Fruit fly (Drosophila melanogaster) whole organism, embryonic: ENCODE data around the gene kek4.
A peak's percentile ranks its signal among the peaks of the same experiment; 100 is the strongest.

Experiments
- Bdp1 ChIP-seq: fragments of 200-800 bp; sonication (Bioruptor generic); optimal IDR thresholded peaks from 3 replicates; lab custom pipeline; 2016; ENCODE audit warnings: missing biosample characterization, missing genetic modification characterization
- BtbVII ChIP-seq: fragments of 200-800 bp; sonication (Bioruptor generic); optimal IDR thresholded peaks from 3 replicates; lab custom pipeline; 2017; ENCODE audit warnings: missing biosample characterization, mild to moderate bottlenecking, missing genetic modification characterization
- CG10209 ChIP-seq: fragments of 200-800 bp; sonication (Bioruptor generic); optimal IDR thresholded peaks from 3 replicates; lab custom pipeline; 2017; ENCODE audit warnings: missing biosample characterization, mild to moderate bottlenecking, missing genetic modification characterization, missing genetic modification reagents
- CG11560 ChIP-seq: fragments of 200-800 bp; sonication (Bioruptor generic); IDR thresholded peaks from 3 replicates; pipeline ENCODE4 v1.3.6; 2022; ENCODE audit warnings: missing biosample characterization, missing genetic modification characterization
- CG12942 ChIP-seq: fragments of 200-800 bp; sonication (Bioruptor generic); optimal IDR thresholded peaks from 3 replicates; lab custom pipeline; 2016; ENCODE audit warnings: missing biosample characterization, missing genetic modification characterization
- CG15601 ChIP-seq: fragments of 200-800 bp; sonication (Bioruptor generic); optimal IDR thresholded peaks from 3 replicates; lab custom pipeline; 2019; ENCODE audit warnings: missing biosample characterization, mild to moderate bottlenecking, missing genetic modification characterization, moderate library complexity
- CG1603 ChIP-seq: fragments of 200-800 bp; sonication (Bioruptor generic); optimal IDR thresholded peaks from 2 replicates; lab custom pipeline; 2019; ENCODE audit warnings: missing biosample characterization, mild to moderate bottlenecking, missing genetic modification characterization, moderate library complexity
- CG17568 ChIP-seq: fragments of 200-800 bp; sonication (Bioruptor generic); optimal IDR thresholded peaks from 2 replicates; lab custom pipeline; 2018; ENCODE audit warnings: missing biosample characterization, mild to moderate bottlenecking, missing genetic modification characterization, moderate library complexity
- CG2129 ChIP-seq: fragments of 200-800 bp; sonication (Bioruptor generic); IDR thresholded peaks from 2 replicates; pipeline ENCODE4 v1.3.6; 2022; ENCODE audit warnings: missing biosample characterization, missing genetic modification characterization; ENCODE audit not compliant: partially characterized antibody
- CG30020 ChIP-seq: fragments of 200-800 bp; optimal IDR thresholded peaks from 2 replicates; lab custom pipeline; 2019; ENCODE audit warnings: missing biosample characterization, mild to moderate bottlenecking, missing genetic modification characterization, moderate library complexity
- CG30431 ChIP-seq: fragments of 200-800 bp; sonication (Bioruptor generic); optimal IDR thresholded peaks from 2 replicates; lab custom pipeline; 2017; ENCODE audit warnings: missing biosample characterization, missing genetic modification characterization
- CG31224 ChIP-seq: fragments of 200-800 bp; sonication (Bioruptor generic); IDR thresholded peaks from 2 replicates; pipeline ENCODE4 v1.3.6; 2022; ENCODE audit warnings: missing biosample characterization, missing genetic modification characterization
- CG34224 ChIP-seq: fragments of 200-800 bp; sonication (Bioruptor generic); IDR thresholded peaks from 3 replicates; pipeline ENCODE4 v1.3.6; 2022; ENCODE audit warnings: missing biosample characterization, missing genetic modification characterization; ENCODE audit not compliant: partially characterized antibody
- CG3726 ChIP-seq: fragments of 200-800 bp; sonication (Bioruptor generic); IDR thresholded peaks from 3 replicates; pipeline ENCODE4, ENCODE4 v1.3.6; 2022; ENCODE audit warnings: missing biosample characterization, missing genetic modification characterization
- CG4617 ChIP-seq: fragments of 200-800 bp; sonication (Bioruptor generic); optimal IDR thresholded peaks from 3 replicates; lab custom pipeline; 2016; ENCODE audit warnings: missing biosample characterization, missing genetic modification characterization, borderline replicate concordance
- CG4854 ChIP-seq: fragments of 200-800 bp; sonication (Bioruptor generic); optimal IDR thresholded peaks from 2 replicates; lab custom pipeline; 2016; ENCODE audit warnings: missing biosample characterization, missing genetic modification characterization, inconsistent platforms
- CG7963 ChIP-seq: fragments of 200-800 bp; sonication (Bioruptor generic); IDR thresholded peaks from 3 replicates; pipeline ENCODE4 v1.3.6; 2022; ENCODE audit warnings: missing biosample characterization, missing genetic modification characterization; ENCODE audit not compliant: partially characterized antibody
- CG8281 ChIP-seq: fragments of 200-800 bp; sonication (Bioruptor generic); optimal IDR thresholded peaks from 2 replicates; lab custom pipeline; 2018; ENCODE audit warnings: missing biosample characterization, mild to moderate bottlenecking, missing genetic modification characterization, moderate library complexity
- CG8388 ChIP-seq: fragments of 200-800 bp; sonication (Bioruptor generic); optimal IDR thresholded peaks from 2 replicates; lab custom pipeline; 2019; ENCODE audit warnings: missing biosample characterization, mild to moderate bottlenecking, missing genetic modification characterization, moderate library complexity
- CG9609 ChIP-seq: fragments of 200-800 bp; sonication (Bioruptor generic); optimal IDR thresholded peaks from 3 replicates; lab custom pipeline; 2016; ENCODE audit warnings: missing biosample characterization, missing genetic modification characterization
- CTCF ChIP-seq: fragments of 200-800 bp; sonication (Bioruptor generic); optimal IDR thresholded peaks from 2 replicates; lab custom pipeline; 2017; ENCODE audit warnings: missing biosample characterization, mild to moderate bottlenecking, missing genetic modification characterization, moderate library complexity
- CrebB ChIP-seq: fragments of 200-800 bp; sonication (Bioruptor generic); optimal IDR thresholded peaks from 3 replicates; lab custom pipeline; 2018; ENCODE audit warnings: missing biosample characterization, mild to moderate bottlenecking, missing genetic modification characterization
- D ChIP-seq, 2 experiments: fragments of 200-800 bp in 1 of 2; fragments of >200 bp in 1 of 2; sonication (Bioruptor generic) in 1 of 2; optimal IDR thresholded peaks; 2 replicates in 1 of 2; 3 replicates in 1 of 2; lab custom pipeline; 2017; ENCODE audit warnings: mild to moderate bottlenecking in 1 of 2, missing biosample characterization in 1 of 2, missing genetic modification characterization in 1 of 2, missing genetic modification reagents in 1 of 2
- HHEX ChIP-seq: fragments of 200-800 bp; sonication (Bioruptor generic); optimal IDR thresholded peaks from 3 replicates; lab custom pipeline; 2017; ENCODE audit warnings: missing biosample characterization, mild to moderate bottlenecking, missing genetic modification characterization, missing genetic modification reagents
- Hey ChIP-seq: fragments of 200-800 bp; sonication (Bioruptor generic); optimal IDR thresholded peaks from 3 replicates; lab custom pipeline; 2018; ENCODE audit warnings: missing biosample characterization, mild to moderate bottlenecking, missing genetic modification characterization
- Hmx ChIP-seq: fragments of 200-800 bp; sonication (Bioruptor generic); optimal IDR thresholded peaks from 2 replicates; lab custom pipeline; 2016; ENCODE audit warnings: missing biosample characterization, missing genetic modification characterization
- Kr ChIP-seq: fragments of 200-800 bp; sonication (Bioruptor generic); optimal IDR thresholded peaks from 2 replicates; lab custom pipeline; 2017; ENCODE audit warnings: missing biosample characterization, mild to moderate bottlenecking, missing genetic modification characterization
- NFAT ChIP-seq: fragments of 200-800 bp; sonication (Bioruptor generic); IDR thresholded peaks from 2 replicates; pipeline ENCODE4 v1.3.6; 2022; ENCODE audit warnings: missing biosample characterization, missing genetic modification characterization
- Neu2 ChIP-seq: fragments of 200-800 bp; sonication (Bioruptor generic); optimal IDR thresholded peaks from 3 replicates; lab custom pipeline; 2016; ENCODE audit warnings: missing biosample characterization, missing genetic modification characterization, borderline replicate concordance
- Nf-YC ChIP-seq: fragments of 200-800 bp; optimal IDR thresholded peaks from 3 replicates; lab custom pipeline; 2019; ENCODE audit warnings: missing biosample characterization, mild to moderate bottlenecking, missing genetic modification characterization, moderate library complexity
- Side ChIP-seq: fragments of 200-800 bp; sonication (Bioruptor generic); optimal IDR thresholded peaks from 2 replicates; lab custom pipeline; 2016; ENCODE audit warnings: missing biosample characterization, missing genetic modification characterization
- bab2 ChIP-seq: fragments of 200-800 bp; sonication (Bioruptor generic); optimal IDR thresholded peaks from 2 replicates; lab custom pipeline; 2016; ENCODE audit warnings: missing biosample characterization, missing genetic modification characterization
- dati ChIP-seq: fragments of 200-800 bp; sonication (Bioruptor generic); IDR thresholded peaks from 2 replicates; pipeline ENCODE4 v1.3.6; 2022; ENCODE audit warnings: missing biosample characterization, missing genetic modification characterization
- gcm2 ChIP-seq: fragments of 200-800 bp; sonication (Bioruptor generic); optimal IDR thresholded peaks from 2 replicates; lab custom pipeline; 2016; ENCODE audit warnings: missing biosample characterization, missing genetic modification characterization
- gsb-n ChIP-seq: fragments of 200-800 bp; sonication (Bioruptor generic); optimal IDR thresholded peaks from 3 replicates; lab custom pipeline; 2018; ENCODE audit warnings: missing biosample characterization, mild to moderate bottlenecking, missing genetic modification characterization
- lbe ChIP-seq: fragments of 200-800 bp; sonication (Bioruptor generic); optimal IDR thresholded peaks from 2 replicates; lab custom pipeline; 2016; ENCODE audit warnings: missing biosample characterization, mild to moderate bottlenecking, missing genetic modification characterization
- lola ChIP-seq, 3 experiments: fragments of >200 bp in 2 of 3; fragments of 200-800 bp in 1 of 3; sonication (Bioruptor generic) in 1 of 3; optimal IDR thresholded peaks; 2 replicates each; lab custom pipeline; 2017 to 2019; ENCODE audit warnings: missing biosample characterization in 3 of 3, missing genetic modification characterization in 3 of 3, mild to moderate bottlenecking in 1 of 3, moderate library complexity in 1 of 3
- otp ChIP-seq: fragments of 200-800 bp; sonication (Bioruptor generic); IDR thresholded peaks from 3 replicates; pipeline ENCODE4, ENCODE4 v1.3.6; 2022; ENCODE audit warnings: missing biosample characterization, missing genetic modification characterization
- peb ChIP-seq: fragments of 200-800 bp; sonication (Bioruptor generic); IDR thresholded peaks from 2 replicates; pipeline ENCODE4 v1.3.6; 2022; ENCODE audit warnings: missing biosample characterization, missing genetic modification characterization
- psq ChIP-seq: fragments of 200-800 bp; sonication (Bioruptor generic); optimal IDR thresholded peaks from 2 replicates; lab custom pipeline; 2017; ENCODE audit warnings: missing biosample characterization, missing genetic modification characterization
- repo ChIP-seq: fragments of 200-800 bp; sonication (Bioruptor generic); optimal IDR thresholded peaks from 2 replicates; lab custom pipeline; 2016; ENCODE audit warnings: missing biosample characterization, missing genetic modification characterization
- sisA ChIP-seq: fragments of 200-800 bp; sonication (Bioruptor generic); IDR thresholded peaks from 2 replicates; pipeline ENCODE4 v1.3.6; 2022; ENCODE audit warnings: missing biosample characterization, missing genetic modification characterization
- slp2 ChIP-seq: fragments of 200-800 bp; sonication (Bioruptor generic); optimal IDR thresholded peaks from 2 replicates; lab custom pipeline; 2016; ENCODE audit warnings: missing biosample characterization, missing genetic modification characterization
- so ChIP-seq: fragments of 200-800 bp; sonication (Bioruptor generic); IDR thresholded peaks from 3 replicates; pipeline ENCODE4 v1.3.6; 2022; ENCODE audit warnings: missing biosample characterization, missing genetic modification characterization
- stc ChIP-seq: fragments of 200-800 bp; sonication (Bioruptor generic); IDR thresholded peaks from 2 replicates; pipeline ENCODE4 v1.3.6; 2022; ENCODE audit warnings: missing biosample characterization, missing genetic modification characterization
- tin ChIP-seq: fragments of 200-800 bp; sonication (Bioruptor generic); optimal IDR thresholded peaks from 3 replicates; lab custom pipeline; 2016; ENCODE audit warnings: missing biosample characterization, missing genetic modification characterization
- wor ChIP-seq: fragments of 200-800 bp; sonication (Bioruptor generic); IDR thresholded peaks from 2 replicates; pipeline ENCODE4 v1.3.6; 2022; ENCODE audit warnings: missing biosample characterization, missing genetic modification characterization
- zen2 ChIP-seq: fragments of 200-800 bp; sonication (Bioruptor generic); IDR thresholded peaks from 3 replicates; pipeline ENCODE4 v1.3.6; 2022; ENCODE audit warnings: missing biosample characterization, missing genetic modification characterization; ENCODE audit not compliant: partially characterized antibody

kek4 gene

dm6 chr2L:13164994-13165801 lies 50.0 kb downstream of the kek4 start, which contains the start of gene Sirt1 (continued):
- peak; percentile 77 for TF ChIP-seq CG30431 (GFP tag; lab: Kevin White, UChicago)
- peak; percentile 34 for TF ChIP-seq CrebB (tag; lab: Kevin White, UChicago)
- TF ChIP-seq BtbVII (GFP tag; lab: Kevin White, UChicago), result peak; percentile 53
- no peak for TF ChIP-seq Hmx (GFP tag; lab: Kevin White, UChicago)
- TF ChIP-seq CG11560 (tag; lab: Robert Waterston, UW), result peak; percentile 65; the same call in 2 of the 3 replicates
- TF ChIP-seq otp (GFP tag; lab: Robert Waterston, UW), result no peak
- TF ChIP-seq CG15601 (tag; lab: Kevin White, UChicago), result peak; percentile 78
- TF ChIP-seq psq, result no peak
- peak; percentile 88 for TF ChIP-seq CG10209
- TF ChIP-seq HHEX, result peak; percentile 82
- TF ChIP-seq lbe (GFP tag; lab: Kevin White, UChicago), result peak; percentile 32
- peak; percentile 50; the same call in 1 of the 2 replicates for TF ChIP-seq stc (GFP tag; lab: Robert Waterston, UW)
- peak; percentile 45 for TF ChIP-seq CG4617
- TF ChIP-seq zen2, result no peak
- TF ChIP-seq Hey (tag; lab: Kevin White, UChicago), result no peak
- TF ChIP-seq so (GFP tag; lab: Robert Waterston, UW), result peak; percentile 70; the same call in 1 of the 3 replicates
- TF ChIP-seq CG31224 (GFP tag; lab: Robert Waterston, UW), result peak; percentile 79
- peak; percentile 78 for TF ChIP-seq CG30020 (tag; lab: Kevin White, UChicago)
- TF ChIP-seq Nf-YC, result peak; percentile 85
- peak; percentile 83 for TF ChIP-seq CG12942 (GFP tag; lab: Kevin White, UChicago)
- TF ChIP-seq Bdp1 (GFP tag; lab: Kevin White, UChicago), result peak; percentile 19
- peak; percentile 18 for TF ChIP-seq CG4854 (GFP tag; lab: Kevin White, UChicago)
- no peak for TF ChIP-seq Neu2 (GFP tag; lab: Kevin White, UChicago)
- TF ChIP-seq CG9609 (GFP tag; lab: Kevin White, UChicago), result peak; percentile 39
- TF ChIP-seq dati, result no peak
- TF ChIP-seq wor (GFP tag; lab: Robert Waterston, UW), result peak; percentile 75
- peak; percentile 84 for TF ChIP-seq tin (GFP tag; lab: Kevin White, UChicago)
- TF ChIP-seq gcm2 (GFP tag; lab: Kevin White, UChicago), result no peak
- TF ChIP-seq NFAT (GFP tag; lab: Robert Waterston, UW), result peak; percentile 85
- TF ChIP-seq bab2, result peak; percentile 68
- TF ChIP-seq CTCF (GFP tag; lab: Kevin White, UChicago), result no peak
- peak; percentile 39; the same call in 1 of the 2 replicates for TF ChIP-seq peb (GFP tag; lab: Robert Waterston, UW)
- TF ChIP-seq CG34224, result peak; percentile 45; the same call in 1 of the 3 replicates
- peak; percentile 78 for TF ChIP-seq sisA (GFP tag; lab: Robert Waterston, UW)
- no peak for TF ChIP-seq CG1603 (tag; lab: Kevin White, UChicago)
- no peak for TF ChIP-seq CG2129
- no peak for TF ChIP-seq repo (GFP tag; lab: Kevin White, UChicago)
- peak; percentile 82 for TF ChIP-seq CG8388
- TF ChIP-seq lola (GFP tag; optimal IDR thresholded peaks at IDR 0.05; lab: Kevin White, UChicago), result peak in 1 of 3 experiments; percentile 93
- TF ChIP-seq CG17568 (GFP tag; lab: Kevin White, UChicago), result peak; percentile 35
- no peak for TF ChIP-seq Kr (GFP tag; lab: Kevin White, UChicago)
- no peak for TF ChIP-seq D (optimal IDR thresholded peaks at IDR 0.05; lab: Kevin White, UChicago)
- TF ChIP-seq D (GFP tag; optimal IDR thresholded peaks at IDR 0.05; lab: Kevin White, UChicago), result peak; percentile 79
- TF ChIP-seq slp2 (GFP tag; lab: Kevin White, UChicago), result peak; percentile 16
- TF ChIP-seq CG3726 (GFP tag; lab: Robert Waterston, UW), result peak; percentile 77; the same call in 2 of the 3 replicates
- peak; percentile 85 for TF ChIP-seq CG8281 (tag; lab: Kevin White, UChicago)
- no peak for TF ChIP-seq CG7963 (GFP tag; lab: Robert Waterston, UW)
- TF ChIP-seq Side (GFP tag; lab: Kevin White, UChicago), result no peak
- TF ChIP-seq gsb-n (tag; lab: Kevin White, UChicago), result peak; percentile 85
